Fruit fly (Drosophila melanogaster): ENCODE results near the gene g.

Gene g

dm6 chrX:13778568-13778967 is 42.5 kb upstream of the g start:
- TF ChIP-seq Rel (GFP tag; optimal IDR thresholded peaks at IDR 0.05) (no peak), Rel (tag; optimal IDR thresholded peaks at IDR 0.05) (peak; percentile 91), Dif (GFP tag; optimal IDR thresholded peaks at IDR 0.05; ENCODE audit: partially characterized antibody) (no peak)

dm6 chrX:13770768-13771167 is 34.7 kb upstream of the g start:
- no peak for TF ChIP-seq usp (GFP tag; optimal IDR thresholded peaks at IDR 0.05)
- TF ChIP-seq Hr78 (GFP tag; optimal IDR thresholded peaks at IDR 0.05): no peak
- TF ChIP-seq Vsx2 (GFP tag; optimal IDR thresholded peaks at IDR 0.05; ENCODE audit: partially characterized antibody): no peak
- TF ChIP-seq sv (GFP tag; optimal IDR thresholded peaks at IDR 0.05): no peak
- TF ChIP-seq br (GFP tag; optimal IDR thresholded peaks at IDR 0.05): no peak
- no peak for TF ChIP-seq N (GFP tag; optimal IDR thresholded peaks at IDR 0.05)
- no peak for TF ChIP-seq dmrt93B (GFP tag; optimal IDR thresholded peaks at IDR 0.05)
- TF ChIP-seq OdsH (GFP tag; optimal IDR thresholded peaks at IDR 0.05): no peak
- TF ChIP-seq psq (GFP tag; optimal IDR thresholded peaks at IDR 0.05): no peak
- no peak for TF ChIP-seq CrebA (GFP tag; optimal IDR thresholded peaks at IDR 0.05; ENCODE audit: borderline replicate concordance)
- no peak for TF ChIP-seq Rel (GFP tag; optimal IDR thresholded peaks at IDR 0.05)
- no peak for TF ChIP-seq Rel (tag; optimal IDR thresholded peaks at IDR 0.05)
- TF ChIP-seq lola (GFP tag; optimal IDR thresholded peaks at IDR 0.05): no peak
- TF ChIP-seq pan (optimal IDR thresholded peaks at IDR 0.05): no peak
- TF ChIP-seq h (GFP tag; optimal IDR thresholded peaks at IDR 0.05): no peak
- no peak for TF ChIP-seq Hnf4 (GFP tag; optimal IDR thresholded peaks at IDR 0.05)
- TF ChIP-seq CG9705 (GFP tag; optimal IDR thresholded peaks at IDR 0.05): no peak

dm6 chrX:13766495-13766894 is 30.4 kb upstream of the g start:
- TF ChIP-seq Dfd (GFP tag; optimal IDR thresholded peaks at IDR 0.05): no peak
- TF ChIP-seq CrebA (GFP tag; optimal IDR thresholded peaks at IDR 0.05; ENCODE audit: borderline replicate concordance): no peak
- no peak for TF ChIP-seq pan (optimal IDR thresholded peaks at IDR 0.05)
- no peak for TF ChIP-seq jim (GFP tag; optimal IDR thresholded peaks at IDR 0.05)
- no peak for TF ChIP-seq sv (GFP tag; optimal IDR thresholded peaks at IDR 0.05)
- no peak for TF ChIP-seq Mio (GFP tag; optimal IDR thresholded peaks at IDR 0.05)
- TF ChIP-seq usp (GFP tag; optimal IDR thresholded peaks at IDR 0.05): no peak
- no peak for TF ChIP-seq CG32264 (GFP tag; optimal IDR thresholded peaks at IDR 0.05)
- TF ChIP-seq tai (GFP tag; optimal IDR thresholded peaks at IDR 0.05): no peak
- no peak for TF ChIP-seq brk (GFP tag; optimal IDR thresholded peaks at IDR 0.05)
- TF ChIP-seq dsf (GFP tag; optimal IDR thresholded peaks at IDR 0.05; ENCODE audit: borderline replicate concordance): no peak
- TF ChIP-seq ey (GFP tag; optimal IDR thresholded peaks at IDR 0.05): no peak
- TF ChIP-seq GATAd (GFP tag; optimal IDR thresholded peaks at IDR 0.05): no peak
- TF ChIP-seq Dif (GFP tag; optimal IDR thresholded peaks at IDR 0.05; ENCODE audit: partially characterized antibody): no peak
- TF ChIP-seq psq (GFP tag; optimal IDR thresholded peaks at IDR 0.05): no peak
- no peak for TF ChIP-seq foxo (GFP tag; optimal IDR thresholded peaks at IDR 0.05)
- TF ChIP-seq Hr83 (GFP tag; optimal IDR thresholded peaks at IDR 0.05; ENCODE audit: poor library complexity, severe bottlenecking): no peak
- TF ChIP-seq Hnf4 (GFP tag; optimal IDR thresholded peaks at IDR 0.05): no peak
- TF ChIP-seq HLH106 (tag; optimal IDR thresholded peaks at IDR 0.05): no peak

dm6 chrX:13765217-13765616 is 29.1 kb upstream of the g start:
- TF ChIP-seq pan (optimal IDR thresholded peaks at IDR 0.05) (no peak), rgr (GFP tag; optimal IDR thresholded peaks at IDR 0.05) (no peak), foxo (GFP tag; optimal IDR thresholded peaks at IDR 0.05) (no peak), CrebA (GFP tag; optimal IDR thresholded peaks at IDR 0.05; ENCODE audit: borderline replicate concordance) (no peak), dl (GFP tag; optimal IDR thresholded peaks at IDR 0.05; ENCODE audit: insufficient read depth in 1 of 2, partially characterized antibody in 2 of 2) (no peak), Hr78 (GFP tag; optimal IDR thresholded peaks at IDR 0.05) (no peak), woc (GFP tag; optimal IDR thresholded peaks at IDR 0.05) (no peak), lola (GFP tag; optimal IDR thresholded peaks at IDR 0.05) (no peak), Dfd (GFP tag; optimal IDR thresholded peaks at IDR 0.05) (no peak), usp (GFP tag; optimal IDR thresholded peaks at IDR 0.05) (no peak), HLH106 (tag; optimal IDR thresholded peaks at IDR 0.05) (no peak), Abd-B (GFP tag; optimal IDR thresholded peaks at IDR 0.05) (no peak), jim (GFP tag; optimal IDR thresholded peaks at IDR 0.05) (no peak), dmrt93B (GFP tag; optimal IDR thresholded peaks at IDR 0.05) (no peak), dsf (GFP tag; optimal IDR thresholded peaks at IDR 0.05; ENCODE audit: borderline replicate concordance) (no peak), Hnf4 (GFP tag; optimal IDR thresholded peaks at IDR 0.05) (no peak), Hr83 (GFP tag; optimal IDR thresholded peaks at IDR 0.05; ENCODE audit: poor library complexity, severe bottlenecking) (no peak), CG9705 (GFP tag; optimal IDR thresholded peaks at IDR 0.05) (no peak), Vsx2 (GFP tag; optimal IDR thresholded peaks at IDR 0.05; ENCODE audit: partially characterized antibody) (no peak), sage (GFP tag; optimal IDR thresholded peaks at IDR 0.05) (no peak)

All from whole organism, wandering third instar larva.